Worm (Caenorhabditis elegans) whole organism, L3 larva: Measurements from ENCODE around the gene trpp-9.

Experiments used
- R02D3.7 ChIP-seq: fragments of 150-350 bp; optimal IDR thresholded peaks from 2 replicates; lab custom pipeline; 2014; ENCODE audit warnings: missing biosample characterization, missing genetic modification characterization
- ZK546.5 ChIP-seq: sonication (generic microtip); optimal IDR thresholded peaks from 2 replicates; lab custom pipeline; 2017; ENCODE audit warnings: missing biosample characterization, missing genetic modification characterization
- ceh-16 ChIP-seq: sonication (generic microtip); optimal IDR thresholded peaks from 2 replicates; lab custom pipeline; 2017; ENCODE audit warnings: missing biosample characterization, missing genetic modification characterization
- ceh-28 ChIP-seq: fragments of 150-350 bp; optimal IDR thresholded peaks from 2 replicates; lab custom pipeline; 2014; ENCODE audit warnings: missing biosample characterization, missing genetic modification reagents, missing genetic modification characterization
- ceh-82 ChIP-seq: fragments of 150-350 bp; optimal IDR thresholded peaks from 2 replicates; lab custom pipeline; 2014; ENCODE audit warnings: missing biosample characterization, missing genetic modification characterization
- ceh-9 ChIP-seq: sonication (generic microtip); optimal IDR thresholded peaks from 2 replicates; lab custom pipeline; 2018; ENCODE audit warnings: missing biosample characterization, missing genetic modification characterization
- egl-5 ChIP-seq: fragments of 150-350 bp; optimal IDR thresholded peaks from 2 replicates; lab custom pipeline; 2017; ENCODE audit warnings: missing biosample characterization, missing genetic modification reagents, missing genetic modification characterization, inconsistent platforms
- elt-1 ChIP-seq: fragments of 150-350 bp; optimal IDR thresholded peaks from 2 replicates; lab custom pipeline; 2014; ENCODE audit warnings: missing biosample characterization, missing genetic modification characterization
- elt-2 ChIP-seq: sonication (generic microtip); optimal IDR thresholded peaks from 2 replicates; lab custom pipeline; 2016; ENCODE audit warnings: missing genetic modification reagents, mild to moderate bottlenecking, missing genetic modification characterization, missing compliant biosample characterization
- elt-3 ChIP-seq, 3 experiments: fragments of 150-350 bp in 1 of 3; sonication (generic microtip) in 2 of 3; optimal IDR thresholded peaks; 2 replicates in 2 of 3; 4 replicates in 1 of 3; lab custom pipeline; 2014 to 2017; ENCODE audit warnings: missing biosample characterization in 3 of 3, missing genetic modification characterization in 3 of 3
- eor-1 ChIP-seq, 2 experiments: fragments of 150-350 bp; optimal IDR thresholded peaks; 2 replicates each; lab custom pipeline; 2014 to 2018; ENCODE audit warnings: missing biosample characterization in 2 of 2, missing genetic modification characterization in 2 of 2
- fkh-2 ChIP-seq: fragments of 150-350 bp; optimal IDR thresholded peaks from 2 replicates; lab custom pipeline; 2014; ENCODE audit warnings: missing biosample characterization, missing genetic modification reagents, missing genetic modification characterization
- fos-1 ChIP-seq: fragments of 150-350 bp; optimal IDR thresholded peaks from 2 replicates; lab custom pipeline; 2014; ENCODE audit warnings: missing biosample characterization, missing genetic modification characterization
- hmg-11 ChIP-seq: sonication (generic microtip); optimal IDR thresholded peaks from 2 replicates; lab custom pipeline; 2016; ENCODE audit warnings: missing genetic modification characterization, missing compliant biosample characterization
- jun-1 ChIP-seq: fragments of 150-350 bp; optimal IDR thresholded peaks from 2 replicates; lab custom pipeline; 2014; ENCODE audit warnings: missing biosample characterization, missing genetic modification reagents, missing genetic modification characterization
- lin-15B ChIP-seq: fragments of 150-350 bp; optimal IDR thresholded peaks from 2 replicates; lab custom pipeline; 2014; ENCODE audit warnings: missing biosample characterization, missing genetic modification characterization
- lin-39 ChIP-seq: fragments of 150-350 bp; optimal IDR thresholded peaks from 2 replicates; lab custom pipeline; 2018; ENCODE audit warnings: missing biosample characterization, missing genetic modification reagents, missing genetic modification characterization
- lsy-12 ChIP-seq: sonication (generic microtip); optimal IDR thresholded peaks from 2 replicates; lab custom pipeline; 2016; ENCODE audit warnings: mild to moderate bottlenecking, missing genetic modification characterization, missing compliant biosample characterization
- mdl-1 ChIP-seq: fragments of 150-350 bp; optimal IDR thresholded peaks from 2 replicates; lab custom pipeline; 2014; ENCODE audit warnings: missing biosample characterization, missing genetic modification characterization
- mml-1 ChIP-seq: fragments of 150-350 bp; sonication (generic microtip); optimal IDR thresholded peaks from 3 replicates; lab custom pipeline; 2014; ENCODE audit warnings: missing biosample characterization, missing genetic modification characterization
- nfya-1 ChIP-seq: sonication (generic microtip); optimal IDR thresholded peaks from 2 replicates; lab custom pipeline; 2017; ENCODE audit warnings: missing genetic modification characterization, mild to moderate bottlenecking, missing compliant biosample characterization, antibody characterized with exemption, moderate library complexity; ENCODE audit not compliant: insufficient read depth
- nhr-11 ChIP-seq: fragments of 150-350 bp; optimal IDR thresholded peaks from 2 replicates; lab custom pipeline; 2014; ENCODE audit warnings: missing biosample characterization, missing genetic modification characterization
- nhr-25 ChIP-seq: sonication (generic microtip); optimal IDR thresholded peaks from 2 replicates; lab custom pipeline; 2017; ENCODE audit warnings: missing biosample characterization, missing genetic modification characterization
- nhr-43 ChIP-seq: sonication (generic microtip); optimal IDR thresholded peaks from 2 replicates; lab custom pipeline; 2016; ENCODE audit warnings: mild to moderate bottlenecking, missing genetic modification characterization, missing compliant biosample characterization; ENCODE audit not compliant: poor library complexity, severe bottlenecking
- nhr-76 ChIP-seq: fragments of 150-350 bp; sonication (generic microtip); optimal IDR thresholded peaks from 5 replicates; lab custom pipeline; 2014; ENCODE audit warnings: missing biosample characterization, missing genetic modification characterization
- nhr-77 ChIP-seq: fragments of 150-350 bp; optimal IDR thresholded peaks from 2 replicates; lab custom pipeline; 2014; ENCODE audit warnings: missing biosample characterization, missing genetic modification characterization
- pha-4 ChIP-seq: fragments of 150-350 bp; optimal IDR thresholded peaks from 2 replicates; lab custom pipeline; 2014; ENCODE audit warnings: missing biosample characterization, missing genetic modification reagents, missing genetic modification characterization
- pqm-1 ChIP-seq: fragments of 150-350 bp; optimal IDR thresholded peaks from 2 replicates; lab custom pipeline; 2017; ENCODE audit warnings: missing biosample characterization, missing genetic modification characterization, inconsistent platforms
- sea-2 ChIP-seq: fragments of 150-350 bp; sonication (generic microtip); optimal IDR thresholded peaks from 4 replicates; lab custom pipeline; 2014; ENCODE audit warnings: missing biosample characterization, missing genetic modification reagents, missing genetic modification characterization
- skn-1 ChIP-seq: fragments of 150-350 bp; optimal IDR thresholded peaks from 2 replicates; lab custom pipeline; 2014; ENCODE audit warnings: missing biosample characterization, missing genetic modification characterization
- snpc-4 ChIP-seq: fragments of 150-350 bp; optimal IDR thresholded peaks from 2 replicates; lab custom pipeline; 2014; ENCODE audit warnings: missing biosample characterization, missing genetic modification characterization
- tbx-2 ChIP-seq: sonication (generic microtip); optimal IDR thresholded peaks from 2 replicates; lab custom pipeline; 2016; ENCODE audit warnings: mild to moderate bottlenecking, missing genetic modification characterization, missing compliant biosample characterization
- ztf-4 ChIP-seq: fragments of 150-350 bp; optimal IDR thresholded peaks from 2 replicates; lab custom pipeline; 2014; ENCODE audit warnings: missing biosample characterization, missing genetic modification characterization

trpp-9 gene

ce11 chrX:11547442-11548023 lies 16.2 kb upstream of the trpp-9 start:
- TF ChIP-seq sea-2 (GFP tag; lab: Kevin White, UChicago) (no peak), nhr-77 (tag; lab: Kevin White, UChicago) (no peak), pqm-1 (no peak), lin-39 (tag; lab: Kevin White, UChicago) (peak; percentile 11), egl-5 (peak; percentile 92)

DNA sequence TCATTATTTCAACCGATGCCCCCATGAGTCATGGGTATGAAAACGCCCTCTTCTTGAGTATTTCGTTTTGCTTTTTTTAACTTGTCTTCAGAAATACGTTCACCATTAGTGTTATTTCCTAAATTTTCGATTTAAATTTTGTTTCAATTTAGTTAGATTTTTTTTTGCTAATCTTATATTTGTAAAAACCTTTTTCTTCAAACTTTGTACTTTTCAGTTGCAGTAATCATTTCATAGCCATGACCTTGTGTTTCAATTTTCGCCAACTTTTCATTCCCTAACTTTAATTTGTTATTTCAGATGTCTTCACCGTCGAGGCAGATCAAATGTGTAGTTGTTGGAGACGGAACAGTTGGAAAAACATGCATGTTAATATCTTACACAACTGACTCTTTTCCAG lies 15.4 kb upstream of the trpp-9 start, which contains the start of gene mig-2:
mig-2 (plus strand) TSS at position 301 of the 400 bp plus-strand sequence.
- TF ChIP-seq fos-1 (tag; lab: Kevin White, UChicago) = no peak
- no peak for TF ChIP-seq snpc-4
- TF ChIP-seq, all 47 proteins: peak for 0

ce11 chrX:11551808-11552207 lies 11.9 kb upstream of the trpp-9 start:
- TF ChIP-seq mml-1 (tag; lab: Kevin White, UChicago) = no peak

- TF ChIP-seq skn-1 (tag; lab: Kevin White, UChicago) (no peak), nfya-1 (tag; lab: Kevin White, UChicago) (peak; percentile 47)
Observed at ce11 chrX:11552879-11553278, 10.8 kb upstream of the trpp-9 start.

ce11 chrX:11554522-11554921 lies 9.2 kb upstream of the trpp-9 start:
- TF ChIP-seq nhr-76 (tag; lab: Kevin White, UChicago) (no peak), ceh-28 (tag; lab: Kevin White, UChicago) (no peak), ceh-82 (no peak), lin-15B (no peak), ceh-16 (tag; lab: Kevin White, UChicago) (no peak), lin-39 (tag; lab: Kevin White, UChicago) (no peak), eor-1 (tag; optimal IDR thresholded peaks at IDR 0.05; lab: Kevin White, UChicago) (no peak), fkh-2 (tag; lab: Kevin White, UChicago) (no peak), nhr-11 (tag; lab: Kevin White, UChicago) (no peak), elt-1 (tag; lab: Kevin White, UChicago) (no peak), elt-3 (tag; optimal IDR thresholded peaks at IDR 0.05; lab: Kevin White, UChicago) (no peak), ztf-4 (no peak), mdl-1 (tag; lab: Kevin White, UChicago) (no peak), nhr-25 (tag; lab: Kevin White, UChicago) (no peak), tbx-2 (no peak), jun-1 (tag; lab: Kevin White, UChicago) (no peak)

- TF ChIP-seq elt-3 (tag; optimal IDR thresholded peaks at IDR 0.05; lab: Kevin White, UChicago) = no peak
- no peak for TF ChIP-seq jun-1 (tag; lab: Kevin White, UChicago)
- no peak for TF ChIP-seq ZK546.5 (tag; lab: Kevin White, UChicago)
- TF ChIP-seq lsy-12 = no peak
- no peak for TF ChIP-seq ceh-28 (tag; lab: Kevin White, UChicago)
- no peak for TF ChIP-seq ceh-9
- TF ChIP-seq pha-4 = peak; percentile 3
- TF ChIP-seq nhr-43 = no peak
- peak; percentile 59 for TF ChIP-seq elt-2 (tag; lab: Kevin White, UChicago)
- no peak for TF ChIP-seq nfya-1 (tag; lab: Kevin White, UChicago)
- TF ChIP-seq snpc-4 = no peak
- TF ChIP-seq elt-1 (tag; lab: Kevin White, UChicago) = no peak
- no peak for TF ChIP-seq R02D3.7
- TF ChIP-seq nhr-11 (tag; lab: Kevin White, UChicago) = no peak
- no peak for TF ChIP-seq hmg-11 (tag; lab: Kevin White, UChicago)
- peak; percentile 26 for TF ChIP-seq pqm-1
- TF ChIP-seq fos-1 (tag; lab: Kevin White, UChicago) = no peak
- no peak for TF ChIP-seq lin-15B
- no peak for TF ChIP-seq lin-39 (tag; lab: Kevin White, UChicago)
- TF ChIP-seq skn-1 (tag; lab: Kevin White, UChicago) = no peak
- no peak for TF ChIP-seq ztf-4
Observed at ce11 chrX:11555046-11555445, 8.7 kb upstream of the trpp-9 start.
